Worm (Caenorhabditis elegans) whole organism, L2 larva: ENCODE data around the gene cyp-33C8.

Experiments
- F13H6.1 ChIP-seq: sonication (generic microtip); optimal IDR thresholded peaks from 2 replicates; lab custom pipeline; 2016; ENCODE audit warnings: missing genetic modification characterization, missing compliant biosample characterization
- R02D3.7 ChIP-seq: fragments of 150-350 bp; optimal IDR thresholded peaks from 2 replicates; lab custom pipeline; 2014; ENCODE audit warnings: missing biosample characterization, missing genetic modification characterization
- aly-2 ChIP-seq: fragments of 150-350 bp; optimal IDR thresholded peaks from 2 replicates; lab custom pipeline; 2014; ENCODE audit warnings: missing biosample characterization, missing genetic modification characterization
- elt-1 ChIP-seq: fragments of 150-350 bp; optimal IDR thresholded peaks from 2 replicates; lab custom pipeline; 2014; ENCODE audit warnings: missing biosample characterization, missing genetic modification characterization
- elt-3 ChIP-seq: sonication (generic microtip); optimal IDR thresholded peaks from 2 replicates; lab custom pipeline; 2017; ENCODE audit warnings: missing biosample characterization, missing genetic modification characterization
- lin-13 ChIP-seq: fragments of 150-350 bp; optimal IDR thresholded peaks from 2 replicates; lab custom pipeline; 2014; ENCODE audit warnings: missing biosample characterization, missing genetic modification reagents, missing genetic modification characterization
- nhr-11 ChIP-seq: fragments of 150-350 bp; optimal IDR thresholded peaks from 2 replicates; lab custom pipeline; 2014; ENCODE audit warnings: missing biosample characterization, missing genetic modification characterization
- nhr-237 ChIP-seq: fragments of 150-350 bp; optimal IDR thresholded peaks from 2 replicates; lab custom pipeline; 2014; ENCODE audit warnings: missing biosample characterization, missing genetic modification characterization
- nhr-25 ChIP-seq: fragments of 150-350 bp; sonication (generic microtip); optimal IDR thresholded peaks from 3 replicates; lab custom pipeline; 2014; ENCODE audit warnings: missing biosample characterization, missing genetic modification characterization
- nhr-77 ChIP-seq: fragments of 150-350 bp; optimal IDR thresholded peaks from 2 replicates; lab custom pipeline; 2014; ENCODE audit warnings: missing biosample characterization, missing genetic modification characterization
- skn-1 ChIP-seq: sonication (generic microtip); optimal IDR thresholded peaks from 2 replicates; lab custom pipeline; 2017; ENCODE audit warnings: missing biosample characterization, missing genetic modification characterization
- unc-39 ChIP-seq: fragments of 150-350 bp; optimal IDR thresholded peaks from 2 replicates; lab custom pipeline; 2014; ENCODE audit warnings: missing biosample characterization, missing genetic modification characterization
- unc-62 ChIP-seq: fragments of 150-350 bp; optimal IDR thresholded peaks from 2 replicates; lab custom pipeline; 2014; ENCODE audit warnings: missing biosample characterization, missing genetic modification reagents, missing genetic modification characterization

DNA sequence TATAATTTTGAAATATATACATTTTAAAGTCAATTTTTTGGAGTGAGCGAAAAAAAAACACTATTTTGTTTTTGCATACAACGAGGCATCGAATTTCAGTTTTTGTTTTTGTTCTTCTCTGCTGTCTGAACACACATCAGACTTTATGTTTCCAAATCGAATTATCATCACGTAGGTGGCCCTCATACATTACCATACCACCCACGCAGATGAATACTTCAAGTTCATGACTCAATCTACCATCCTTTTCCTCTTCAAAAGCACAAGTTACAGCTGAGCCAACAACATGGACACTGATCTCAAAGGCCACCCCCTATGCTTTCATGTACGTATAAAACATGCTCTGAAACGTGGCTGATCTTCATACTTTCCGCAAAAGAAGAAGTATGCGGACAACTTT, 13.6 kb downstream of the cyp-33C8 start, which contains the start of gene R08F11.7:
- TF ChIP-seq skn-1 (tag; lab: Kevin White, UChicago) (no peak), lin-13 (GFP tag; lab: Kevin White, UChicago) (no peak), F13H6.1 (tag; lab: Kevin White, UChicago) (no peak), nhr-77 (tag; lab: Kevin White, UChicago) (no peak), aly-2 (tag; lab: Kevin White, UChicago) (no peak), nhr-11 (tag; lab: Kevin White, UChicago) (no peak), unc-39 (tag; lab: Kevin White, UChicago) (no peak), elt-3 (tag; lab: Kevin White, UChicago) (no peak), R02D3.7 (no peak), unc-62 (no peak), elt-1 (tag; lab: Kevin White, UChicago) (no peak), nhr-237 (no peak), nhr-25 (tag; lab: Kevin White, UChicago) (no peak)
